Fruit fly (Drosophila melanogaster): Measurements from ENCODE around the gene CG6834.

CG6834 gene

dm6 chr3R:11649449-11649848 is 38.5 kb downstream of the CG6834 start (continued):
- TF ChIP-seq Oli (tag; optimal IDR thresholded peaks at IDR 0.05) (peak; percentile 95), CG9215 (GFP tag; IDR thresholded peaks at IDR 0.05) (peak; percentile 95), CG1603 (tag; optimal IDR thresholded peaks at IDR 0.05) (peak; percentile 93), en (GFP tag; optimal IDR thresholded peaks at IDR 0.05) (peak; percentile 88), CG1647 (GFP tag; optimal IDR thresholded peaks at IDR 0.05) (peak; percentile 96), CG8765 (GFP tag; IDR thresholded peaks at IDR 0.05) (peak; percentile 85), Eip74EF (GFP tag; optimal IDR thresholded peaks at IDR 0.05) (peak in 1 of 2 experiments; percentile 81), gfzf (GFP tag; optimal IDR thresholded peaks at IDR 0.05) (peak; percentile 0), Med (GFP tag) (peak; percentile 100), CrebB (tag; optimal IDR thresholded peaks at IDR 0.05) (peak; percentile 93), HmgZ (tag; optimal IDR thresholded peaks at IDR 0.05) (peak; percentile 97), Atf3 (GFP tag; optimal IDR thresholded peaks at IDR 0.05) (peak; percentile 89), Six4 (GFP tag; optimal IDR thresholded peaks at IDR 0.05) (peak; percentile 92), CG2129 (GFP tag; IDR thresholded peaks at IDR 0.05; ENCODE audit: partially characterized antibody) (no peak), H15 (GFP tag; IDR thresholded peaks at IDR 0.05) (peak; percentile 96), CG12299 (tag; optimal IDR thresholded peaks at IDR 0.05) (peak; percentile 94), CG8290 (GFP tag; optimal IDR thresholded peaks at IDR 0.05) (peak; percentile 81), CG8290 (tag; optimal IDR thresholded peaks at IDR 0.05) (peak; percentile 17 to 99), CG10959 (GFP tag; IDR thresholded peaks at IDR 0.05) (peak; percentile 82), CG6683 (GFP tag; optimal IDR thresholded peaks at IDR 0.05) (peak; percentile 80), Chrac-16 (GFP tag; optimal IDR thresholded peaks at IDR 0.05) (peak; percentile 95), CG10462 (GFP tag; optimal IDR thresholded peaks at IDR 0.05) (peak; percentile 89), eve (GFP tag; optimal IDR thresholded peaks at IDR 0.05) (peak in 1 of 2 experiments; percentile 98), Myb (GFP tag; optimal IDR thresholded peaks at IDR 0.05) (peak; percentile 87), Sry-β (GFP tag; optimal IDR thresholded peaks at IDR 0.05) (no peak), Optix (GFP tag; IDR thresholded peaks at IDR 0.05) (peak; percentile 95), run (tag; optimal IDR thresholded peaks at IDR 0.05) (peak; percentile 86), CG3065 (GFP tag; optimal IDR thresholded peaks at IDR 0.05) (peak; percentile 85), CG13296 (GFP tag; optimal IDR thresholded peaks at IDR 0.05) (peak; percentile 97), CG16779 (GFP tag; IDR thresholded peaks at IDR 0.05) (peak; percentile 98), zen2 (GFP tag; IDR thresholded peaks at IDR 0.05; ENCODE audit: partially characterized antibody) (no peak), zf30C (GFP tag; optimal IDR thresholded peaks at IDR 0.05) (no peak), CG18619 (GFP tag; optimal IDR thresholded peaks at IDR 0.05) (peak; percentile 94), dimm (GFP tag; IDR thresholded peaks at IDR 0.05) (peak; percentile 93), NC2α (GFP tag; optimal IDR thresholded peaks at IDR 0.05) (peak; percentile 92), CG32772 (GFP tag; IDR thresholded peaks at IDR 0.05) (peak; percentile 95), CG32767 (GFP tag; IDR thresholded peaks at IDR 0.05) (peak; percentile 96), ranshi (GFP tag; IDR thresholded peaks at IDR 0.05) (peak; percentile 97), jumu (GFP tag; optimal IDR thresholded peaks at IDR 0.05) (peak; percentile 96), sens-2 (GFP tag; IDR thresholded peaks at IDR 0.05) (peak; percentile 88), CG15269 (tag; optimal IDR thresholded peaks at IDR 0.05) (peak; percentile 98), crol (GFP tag; IDR thresholded peaks at IDR 0.05) (peak; percentile 67), jigr1 (GFP tag; IDR thresholded peaks at IDR 0.05) (peak; percentile 85), CG7271 (tag; optimal IDR thresholded peaks at IDR 0.05) (peak; percentile 21), CG2875 (GFP tag; optimal IDR thresholded peaks at IDR 0.05) (peak; percentile 82), CG9797 (GFP tag; optimal IDR thresholded peaks at IDR 0.05) (no peak), CG10979 (tag; optimal IDR thresholded peaks at IDR 0.05) (peak; percentile 78), exex (tag; optimal IDR thresholded peaks at IDR 0.05) (peak; percentile 78), CG18764 (GFP tag; optimal IDR thresholded peaks at IDR 0.05) (peak; percentile 92), shn (GFP tag; optimal IDR thresholded peaks at IDR 0.05) (peak; percentile 92), CG6654 (GFP tag; optimal IDR thresholded peaks at IDR 0.05) (peak; percentile 69), H2.0 (GFP tag; IDR thresholded peaks at IDR 0.05) (peak; percentile 98)
